Fruit fly (Drosophila melanogaster): Measurements from ENCODE around the gene CG8188.

The CG8188 gene

DNA sequence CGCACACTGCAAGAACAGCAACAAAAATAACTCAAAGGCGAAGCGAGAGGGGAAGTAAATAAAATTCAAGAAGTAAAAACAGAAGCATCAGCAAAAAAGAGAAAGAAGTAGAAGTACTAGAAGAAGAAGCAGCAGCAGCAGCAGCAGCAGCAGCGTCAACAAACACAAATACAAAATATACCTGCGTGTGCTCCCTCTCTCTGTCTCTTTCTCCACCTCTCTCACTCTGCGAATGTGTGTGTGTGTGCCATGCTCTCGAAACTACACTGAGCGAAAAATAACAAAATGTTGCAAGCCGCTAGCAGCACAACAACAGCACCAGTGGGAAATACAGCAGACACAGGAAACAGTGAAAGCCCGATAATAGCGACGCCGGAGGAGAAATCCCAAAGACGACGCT lies 36.2 kb upstream of the CG8188 start (continued):
- TF ChIP-seq HLH3B (GFP tag; IDR thresholded peaks at IDR 0.05) (peak; percentile 11; the same call in 1 of the 2 replicates), fd96Cb (tag; optimal IDR thresholded peaks at IDR 0.05) (no peak), br (optimal IDR thresholded peaks at IDR 0.05) (no peak), CG12942 (GFP tag; optimal IDR thresholded peaks at IDR 0.05) (no peak), Side (GFP tag; optimal IDR thresholded peaks at IDR 0.05) (no peak), Dp (GFP tag; optimal IDR thresholded peaks at IDR 0.05) (no peak), CG1529 (GFP tag; optimal IDR thresholded peaks at IDR 0.05) (no peak), zen2 (GFP tag; IDR thresholded peaks at IDR 0.05; ENCODE audit: partially characterized antibody) (0 out of 3 replicates have a peak, but pooled peaks have one; percentile 49), CG7839 (tag; optimal IDR thresholded peaks at IDR 0.05) (no peak), sr (GFP tag; IDR thresholded peaks at IDR 0.05) (no peak), CG11456 (GFP tag; IDR thresholded peaks at IDR 0.05) (no peak), dysf (GFP tag; IDR thresholded peaks at IDR 0.05) (no peak), org-1 (GFP tag; optimal IDR thresholded peaks at IDR 0.05) (no peak), dm (GFP tag; optimal IDR thresholded peaks at IDR 0.05) (peak; percentile 20), CG17829 (tag; optimal IDR thresholded peaks at IDR 0.05) (no peak), zf30C (GFP tag; optimal IDR thresholded peaks at IDR 0.05) (peak; percentile 97), CG7357 (GFP tag; IDR thresholded peaks at IDR 0.05) (no peak), Med (GFP tag) (peak; percentile 67), CG2116 (GFP tag; optimal IDR thresholded peaks at IDR 0.05) (no peak), seq (GFP tag; IDR thresholded peaks at IDR 0.05) (peak; percentile 32; the same call in 1 of the 2 replicates), CG31441 (GFP tag; IDR thresholded peaks at IDR 0.05) (no peak), CG8924 (tag; optimal IDR thresholded peaks at IDR 0.05) (peak; percentile 7), CG1603 (tag; optimal IDR thresholded peaks at IDR 0.05) (no peak), CG10147 (GFP tag; optimal IDR thresholded peaks at IDR 0.05) (no peak), CG10979 (tag; optimal IDR thresholded peaks at IDR 0.05) (no peak), CG13287 (GFP tag; IDR thresholded peaks at IDR 0.05; ENCODE audit: partially characterized antibody) (no peak), BEAF-32 (GFP tag; optimal IDR thresholded peaks at IDR 0.05) (no peak), pb (GFP tag; optimal IDR thresholded peaks at IDR 0.05) (no peak), D19B (GFP tag; optimal IDR thresholded peaks at IDR 0.05) (no peak), sob (GFP tag; IDR thresholded peaks at IDR 0.05) (0 out of 2 replicates have a peak, but pooled peaks have one; percentile 11), ems (GFP tag; optimal IDR thresholded peaks at IDR 0.05) (no peak), p53 (GFP tag; optimal IDR thresholded peaks at IDR 0.05) (no peak), CG9817 (tag; optimal IDR thresholded peaks at IDR 0.05) (no peak), CG16815 (GFP tag; optimal IDR thresholded peaks at IDR 0.05) (no peak), schlank (tag; optimal IDR thresholded peaks at IDR 0.05) (no peak), gro (GFP tag; optimal IDR thresholded peaks at IDR 0.05) (no peak), Spps (tag; optimal IDR thresholded peaks at IDR 0.05) (no peak), YL-1 (GFP tag; optimal IDR thresholded peaks at IDR 0.05) (peak; percentile 11), CG8478 (optimal IDR thresholded peaks at IDR 0.05) (no peak), CG9609 (GFP tag; optimal IDR thresholded peaks at IDR 0.05) (no peak)

DNA sequence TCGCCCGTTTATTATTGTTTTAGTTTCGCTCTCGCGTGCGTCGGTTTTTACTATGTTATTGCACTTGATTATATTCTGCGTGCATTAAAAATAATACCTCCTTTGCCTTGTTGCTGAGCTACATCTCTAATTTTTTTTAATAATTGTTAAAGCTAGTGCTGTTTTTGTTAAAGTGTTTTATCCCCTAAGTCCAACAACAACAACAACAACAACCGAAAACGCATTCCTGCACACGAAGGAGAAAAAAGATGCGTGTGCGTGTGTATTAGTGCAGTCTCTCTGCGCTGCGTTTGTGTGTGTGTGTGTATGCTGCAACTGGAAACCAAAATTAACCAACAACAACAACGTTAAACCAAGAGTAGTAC lies 35.6 kb upstream of the CG8188 start:
- TF ChIP-seq zf30C (GFP tag; optimal IDR thresholded peaks at IDR 0.05) (peak; percentile 69), CG12744 (GFP tag; optimal IDR thresholded peaks at IDR 0.05) (no peak), CG34224 (GFP tag; IDR thresholded peaks at IDR 0.05; ENCODE audit: partially characterized antibody) (no peak), fru (optimal IDR thresholded peaks at IDR 0.05) (no peak), CG15601 (tag; optimal IDR thresholded peaks at IDR 0.05) (no peak), Eip74EF (GFP tag; optimal IDR thresholded peaks at IDR 0.05) (no peak), CG34422 (GFP tag; IDR thresholded peaks at IDR 0.05) (0 out of 3 replicates have a peak, but pooled peaks have one; percentile 6), scrt (GFP tag; optimal IDR thresholded peaks at IDR 0.05) (no peak), sd (tag; optimal IDR thresholded peaks at IDR 0.05) (peak; percentile 1), CG4854 (GFP tag; optimal IDR thresholded peaks at IDR 0.05) (no peak), CG15514 (GFP tag; optimal IDR thresholded peaks at IDR 0.05) (no peak), sna (GFP tag; IDR thresholded peaks at IDR 0.05; ENCODE audit: partially characterized antibody) (0 out of 2 replicates have a peak, but pooled peaks have one; percentile 1), slp2 (GFP tag; optimal IDR thresholded peaks at IDR 0.05) (no peak), pzg (GFP tag; optimal IDR thresholded peaks at IDR 0.05) (no peak), Jarid2 (GFP tag; optimal IDR thresholded peaks at IDR 0.05) (peak; percentile 28)
